Fruit fly (Drosophila melanogaster) whole organism, embryonic: Measurements from ENCODE around the gene CG34149.
A peak's percentile ranks its signal among the peaks of the same experiment; 100 is the strongest.

Experiments used
- Awh ChIP-seq: fragments of 200-800 bp; sonication (Bioruptor generic); IDR thresholded peaks from 2 replicates; pipeline ENCODE4, ENCODE4 v1.3.6; 2022; ENCODE audit warnings: missing biosample characterization, missing genetic modification characterization
- B-H1 ChIP-seq: fragments of 200-800 bp; sonication (Bioruptor generic); IDR thresholded peaks from 3 replicates; pipeline ENCODE4 v1.3.6; 2022; ENCODE audit warnings: missing biosample characterization, missing genetic modification characterization
- CG10147 ChIP-seq: fragments of 200-800 bp; sonication (Bioruptor generic); optimal IDR thresholded peaks from 2 replicates; lab custom pipeline; 2019; ENCODE audit warnings: missing biosample characterization, mild to moderate bottlenecking, missing genetic modification characterization, moderate library complexity
- CG10366 ChIP-seq: fragments of 200-800 bp; sonication (Bioruptor generic); IDR thresholded peaks from 2 replicates; pipeline ENCODE4 v1.3.6; 2022; ENCODE audit warnings: missing biosample characterization, missing genetic modification characterization
- CG10431 ChIP-seq: fragments of 200-800 bp; sonication (Bioruptor generic); optimal IDR thresholded peaks from 3 replicates; lab custom pipeline; 2018; ENCODE audit warnings: missing biosample characterization, mild to moderate bottlenecking, missing genetic modification characterization
- CG10979 ChIP-seq: fragments of 200-800 bp; sonication (Bioruptor generic); optimal IDR thresholded peaks from 2 replicates; lab custom pipeline; 2018; ENCODE audit warnings: missing biosample characterization, mild to moderate bottlenecking, missing genetic modification characterization, moderate library complexity
- CG14050 ChIP-seq: fragments of 200-800 bp; sonication (Bioruptor generic); IDR thresholded peaks from 3 replicates; pipeline ENCODE4 v1.3.6; 2022; ENCODE audit warnings: missing biosample characterization, missing genetic modification characterization
- CG14441 ChIP-seq: fragments of 200-800 bp; sonication (Bioruptor generic); IDR thresholded peaks from 2 replicates; pipeline ENCODE4 v1.3.6; 2022; ENCODE audit warnings: missing biosample characterization, missing genetic modification characterization
- CG14710 ChIP-seq: fragments of 200-800 bp; sonication (Bioruptor generic); optimal IDR thresholded peaks from 3 replicates; lab custom pipeline; 2019; ENCODE audit warnings: missing biosample characterization, mild to moderate bottlenecking, missing genetic modification characterization, moderate library complexity
- CG1529 ChIP-seq: fragments of 200-800 bp; sonication (Bioruptor generic); optimal IDR thresholded peaks from 3 replicates; lab custom pipeline; 2018; ENCODE audit warnings: missing biosample characterization, missing genetic modification characterization
- CG16863 ChIP-seq: fragments of 200-800 bp; sonication (Bioruptor generic); optimal IDR thresholded peaks from 3 replicates; lab custom pipeline; 2016; ENCODE audit warnings: missing biosample characterization, missing genetic modification characterization
- CG2116 ChIP-seq: fragments of 200-800 bp; sonication (Bioruptor generic); optimal IDR thresholded peaks from 3 replicates; lab custom pipeline; 2018; ENCODE audit warnings: missing biosample characterization, mild to moderate bottlenecking, missing genetic modification characterization
- CG2875 ChIP-seq: fragments of 200-800 bp; sonication (Bioruptor generic); optimal IDR thresholded peaks from 2 replicates; lab custom pipeline; 2017; ENCODE audit warnings: missing biosample characterization, mild to moderate bottlenecking, missing genetic modification characterization, missing genetic modification reagents
- CG3726 ChIP-seq: fragments of 200-800 bp; sonication (Bioruptor generic); IDR thresholded peaks from 3 replicates; pipeline ENCODE4, ENCODE4 v1.3.6; 2022; ENCODE audit warnings: missing biosample characterization, missing genetic modification characterization
- CG4854 ChIP-seq: fragments of 200-800 bp; sonication (Bioruptor generic); optimal IDR thresholded peaks from 2 replicates; lab custom pipeline; 2016; ENCODE audit warnings: missing biosample characterization, missing genetic modification characterization, inconsistent platforms
- CG6175 ChIP-seq: fragments of 200-800 bp; sonication (Bioruptor generic); IDR thresholded peaks from 3 replicates; pipeline ENCODE4 v1.3.6; 2022; ENCODE audit warnings: missing biosample characterization, missing genetic modification characterization
- CTCF ChIP-seq: fragments of 200-800 bp; sonication (Bioruptor generic); optimal IDR thresholded peaks from 2 replicates; lab custom pipeline; 2017; ENCODE audit warnings: missing biosample characterization, mild to moderate bottlenecking, missing genetic modification characterization, moderate library complexity
- CoRest ChIP-seq: fragments of 200-800 bp; sonication (Bioruptor generic); optimal IDR thresholded peaks from 3 replicates; lab custom pipeline; 2018; ENCODE audit warnings: missing biosample characterization, mild to moderate bottlenecking, missing genetic modification characterization, moderate library complexity
- Doc2 ChIP-seq: fragments of 200-800 bp; sonication (Bioruptor generic); IDR thresholded peaks from 2 replicates; pipeline ENCODE4 v1.3.6; 2022; ENCODE audit warnings: missing biosample characterization, missing genetic modification characterization
- Drgx ChIP-seq: fragments of 200-800 bp; sonication (Bioruptor generic); IDR thresholded peaks from 2 replicates; pipeline ENCODE4 v1.3.6; 2022; ENCODE audit warnings: missing biosample characterization, missing genetic modification characterization
- H15 ChIP-seq: fragments of 200-800 bp; sonication (Bioruptor generic); IDR thresholded peaks from 3 replicates; pipeline ENCODE4 v1.3.6; 2022; ENCODE audit warnings: missing biosample characterization, missing genetic modification characterization
- HLH3B ChIP-seq: fragments of 200-800 bp; sonication (Bioruptor generic); IDR thresholded peaks from 2 replicates; pipeline ENCODE4 v1.3.6; 2022; ENCODE audit warnings: missing biosample characterization, missing genetic modification characterization
- Hand ChIP-seq: fragments of 200-800 bp; sonication (Bioruptor generic); optimal IDR thresholded peaks from 2 replicates; lab custom pipeline; 2017; ENCODE audit warnings: mild to moderate bottlenecking, missing biosample characterization, missing genetic modification reagents, missing genetic modification characterization
- HmgD ChIP-seq: fragments of 200-800 bp; sonication (Bioruptor generic); optimal IDR thresholded peaks from 3 replicates; lab custom pipeline; 2016; ENCODE audit warnings: missing biosample characterization, missing genetic modification characterization
- Mrtf ChIP-seq: fragments of 200-800 bp; sonication (Bioruptor generic); IDR thresholded peaks from 3 replicates; pipeline ENCODE4 v1.3.6; 2022; ENCODE audit warnings: missing biosample characterization, missing genetic modification characterization
- NC2α ChIP-seq: fragments of 200-800 bp; sonication (Bioruptor generic); optimal IDR thresholded peaks from 2 replicates; lab custom pipeline; 2016; ENCODE audit warnings: missing biosample characterization, missing genetic modification characterization
- Oli ChIP-seq: fragments of 200-800 bp; sonication (Bioruptor generic); optimal IDR thresholded peaks from 2 replicates; lab custom pipeline; 2018; ENCODE audit warnings: missing biosample characterization, mild to moderate bottlenecking, missing genetic modification characterization, moderate library complexity
- Optix ChIP-seq: fragments of 200-800 bp; sonication (Bioruptor generic); IDR thresholded peaks from 3 replicates; pipeline ENCODE4 v1.3.6; 2022; ENCODE audit warnings: missing biosample characterization, missing genetic modification characterization
- Ptx1 ChIP-seq: fragments of 200-800 bp; sonication (Bioruptor generic); IDR thresholded peaks from 2 replicates; pipeline ENCODE4 v1.3.6; 2022; ENCODE audit warnings: missing biosample characterization, missing genetic modification characterization
- Ravus ChIP-seq: fragments of 200-800 bp; sonication (Bioruptor generic); IDR thresholded peaks from 2 replicates; pipeline ENCODE4 v1.3.6; 2022; ENCODE audit warnings: missing biosample characterization, missing genetic modification characterization
- Sin3A ChIP-seq: fragments of >200 bp; optimal IDR thresholded peaks from 2 replicates; lab custom pipeline; 2018
- Six4 ChIP-seq: fragments of 200-800 bp; sonication (Bioruptor generic); optimal IDR thresholded peaks from 2 replicates; lab custom pipeline; 2016; ENCODE audit warnings: missing biosample characterization, missing genetic modification characterization
- Vsx1 ChIP-seq: fragments of 200-800 bp; sonication (Bioruptor generic); optimal IDR thresholded peaks from 2 replicates; lab custom pipeline; 2017; ENCODE audit warnings: missing biosample characterization, mild to moderate bottlenecking, missing genetic modification characterization, missing genetic modification reagents
- ase ChIP-seq: fragments of 200-800 bp; sonication (Bioruptor generic); IDR thresholded peaks from 3 replicates; pipeline ENCODE4 v1.3.6; 2022; ENCODE audit warnings: missing biosample characterization, missing genetic modification characterization
- ci ChIP-seq: fragments of 200-800 bp; sonication (Bioruptor generic); IDR thresholded peaks from 3 replicates; pipeline ENCODE4 v1.3.6; 2022; ENCODE audit warnings: missing biosample characterization, missing genetic modification characterization
- eve ChIP-seq, 2 experiments: fragments of >200 bp; optimal IDR thresholded peaks; 2 replicates each; lab custom pipeline; 2017; ENCODE audit warnings: missing biosample characterization in 2 of 2, missing genetic modification characterization in 2 of 2
- exex ChIP-seq: fragments of 200-800 bp; sonication (Bioruptor generic); optimal IDR thresholded peaks from 4 replicates; lab custom pipeline; 2018; ENCODE audit warnings: missing biosample characterization, mild to moderate bottlenecking, missing genetic modification characterization, moderate library complexity
- gce ChIP-seq: fragments of 200-800 bp; sonication (Bioruptor generic); IDR thresholded peaks from 3 replicates; pipeline ENCODE4 v1.3.6; 2022; ENCODE audit warnings: missing biosample characterization, missing genetic modification characterization
- ham ChIP-seq: fragments of 200-800 bp; sonication (Bioruptor generic); IDR thresholded peaks from 2 replicates; pipeline ENCODE4 v1.3.6; 2022; ENCODE audit warnings: missing biosample characterization, missing genetic modification characterization
- hbn ChIP-seq: fragments of 200-800 bp; sonication (Bioruptor generic); IDR thresholded peaks from 2 replicates; pipeline ENCODE4 v1.3.6; 2022; ENCODE audit warnings: missing biosample characterization, missing genetic modification characterization; ENCODE audit not compliant: partially characterized antibody
- jing ChIP-seq: fragments of 200-800 bp; sonication (Bioruptor generic); optimal IDR thresholded peaks from 2 replicates; lab custom pipeline; 2018; ENCODE audit warnings: missing biosample characterization, mild to moderate bottlenecking, missing genetic modification characterization
- kah ChIP-seq: fragments of 200-800 bp; sonication (Bioruptor generic); optimal IDR thresholded peaks from 2 replicates; lab custom pipeline; 2018; ENCODE audit warnings: missing biosample characterization, mild to moderate bottlenecking, missing genetic modification characterization
- lola ChIP-seq, 3 experiments: fragments of >200 bp in 2 of 3; fragments of 200-800 bp in 1 of 3; sonication (Bioruptor generic) in 1 of 3; optimal IDR thresholded peaks; 2 replicates each; lab custom pipeline; 2017 to 2019; ENCODE audit warnings: missing biosample characterization in 3 of 3, missing genetic modification characterization in 3 of 3, mild to moderate bottlenecking in 1 of 3, moderate library complexity in 1 of 3
- nerfin-2 ChIP-seq: fragments of 200-800 bp; sonication (Bioruptor generic); IDR thresholded peaks from 2 replicates; pipeline ENCODE4 v1.3.6; 2022; ENCODE audit warnings: missing biosample characterization, missing genetic modification characterization; ENCODE audit not compliant: partially characterized antibody
- pros ChIP-seq: fragments of 200-800 bp; sonication (Bioruptor generic); optimal IDR thresholded peaks from 3 replicates; lab custom pipeline; 2019; ENCODE audit warnings: missing biosample characterization, mild to moderate bottlenecking, missing genetic modification characterization, moderate library complexity
- seq ChIP-seq: fragments of 200-800 bp; sonication (Bioruptor generic); IDR thresholded peaks from 2 replicates; pipeline ENCODE4 v1.3.6; 2022; ENCODE audit warnings: missing biosample characterization, missing genetic modification characterization
- shn ChIP-seq: fragments of 200-800 bp; sonication (Bioruptor generic); optimal IDR thresholded peaks from 3 replicates; lab custom pipeline; 2016; ENCODE audit warnings: missing biosample characterization, missing genetic modification characterization
- sqz ChIP-seq: fragments of 200-800 bp; sonication (Bioruptor generic); optimal IDR thresholded peaks from 3 replicates; lab custom pipeline; 2018; ENCODE audit warnings: missing biosample characterization, mild to moderate bottlenecking, missing genetic modification characterization
- tup ChIP-seq: fragments of 200-800 bp; sonication (Bioruptor generic); optimal IDR thresholded peaks from 2 replicates; lab custom pipeline; 2016; ENCODE audit warnings: missing biosample characterization, mild to moderate bottlenecking, missing genetic modification characterization, moderate library complexity
- wor ChIP-seq: fragments of 200-800 bp; sonication (Bioruptor generic); IDR thresholded peaks from 2 replicates; pipeline ENCODE4 v1.3.6; 2022; ENCODE audit warnings: missing biosample characterization, missing genetic modification characterization

The CG34149 gene

dm6 chr3R:22410537-22411360 lies 30.8 kb downstream of the CG34149 start, which contains the start of the genes CG13850 and lqfR (continued):
- TF ChIP-seq CG10431 (GFP tag; lab: Kevin White, UChicago) (peak; percentile 1), Optix (GFP tag; lab: Robert Waterston, UW) (no peak), CG2875 (GFP tag; lab: Kevin White, UChicago) (peak; percentile 28), Doc2 (GFP tag; lab: Robert Waterston, UW) (no peak), seq (no peak), tup (peak; percentile 48), jing (no peak), CG3726 (no peak), Six4 (GFP tag; lab: Kevin White, UChicago) (peak; percentile 69), pros (GFP tag; lab: Kevin White, UChicago) (no peak), hbn (GFP tag; lab: Robert Waterston, UW) (no peak), Hand (GFP tag; lab: Kevin White, UChicago) (peak; percentile 6), CG10366 (GFP tag; lab: Robert Waterston, UW) (peak; percentile 33; the same call in 1 of the 2 replicates), Ravus (GFP tag; lab: Robert Waterston, UW) (no peak), lola (GFP tag; optimal IDR thresholded peaks at IDR 0.05; lab: Kevin White, UChicago) (peak in 1 of 3 experiments; percentile 73), shn (GFP tag; lab: Kevin White, UChicago) (peak; percentile 83), Sin3A (lab: Kevin White, UChicago) (peak; percentile 80), HmgD (GFP tag; lab: Kevin White, UChicago) (peak; percentile 76), CG16863 (peak; percentile 65), HLH3B (peak; percentile 57; the same call in 1 of the 2 replicates), nerfin-2 (GFP tag; lab: Robert Waterston, UW) (no peak), ham (GFP tag; lab: Robert Waterston, UW) (no peak), exex (tag; lab: Kevin White, UChicago) (no peak), H15 (GFP tag; lab: Robert Waterston, UW) (no peak; the same call in 1 of the 3 replicates), CG1529 (GFP tag; lab: Kevin White, UChicago) (peak; percentile 44), Awh (GFP tag; lab: Robert Waterston, UW) (no peak), eve (GFP tag; optimal IDR thresholded peaks at IDR 0.05; lab: Kevin White, UChicago) (no peak), CG14710 (tag; lab: Kevin White, UChicago) (peak; percentile 84), CG10147 (peak; percentile 6), B-H1 (GFP tag; lab: Robert Waterston, UW) (no peak), CG10979 (tag; lab: Kevin White, UChicago) (peak; percentile 55), kah (GFP tag; lab: Kevin White, UChicago) (no peak), CTCF (no peak), CG14441 (GFP tag; lab: Robert Waterston, UW) (peak; percentile 43; the same call in 1 of the 2 replicates), sqz (GFP tag; lab: Kevin White, UChicago) (no peak), Oli (tag; lab: Kevin White, UChicago) (peak; percentile 66), Vsx1 (GFP tag; lab: Kevin White, UChicago) (peak; percentile 87), CG14050 (GFP tag; lab: Robert Waterston, UW) (no peak), ase (GFP tag; lab: Robert Waterston, UW) (0 out of 3 replicates have a peak, but pooled peaks have one; percentile 39), ci (GFP tag; lab: Robert Waterston, UW) (peak; percentile 37; the same call in 1 of the 3 replicates), Ptx1 (GFP tag; lab: Robert Waterston, UW) (peak; percentile 77), CG2116 (GFP tag; lab: Kevin White, UChicago) (peak; percentile 61), CG6175 (GFP tag; lab: Robert Waterston, UW) (no peak), Drgx (GFP tag; lab: Robert Waterston, UW) (peak; percentile 41), gce (GFP tag; lab: Robert Waterston, UW) (no peak), CG4854 (GFP tag; lab: Kevin White, UChicago) (peak; percentile 79), wor (0 out of 2 replicates have a peak, but pooled peaks have one; percentile 35), NC2α (GFP tag; lab: Kevin White, UChicago) (peak; percentile 36), Mrtf (peak; percentile 40; the same call in 1 of the 3 replicates), CoRest (tag; lab: Kevin White, UChicago) (peak; percentile 88)
